Worm (Caenorhabditis elegans) whole organism, young adult: ENCODE measurements around the gene clc-19.
A peak's percentile ranks its signal among the peaks of the same experiment; 100 is the strongest.

Experiments used
- B0336.3 ChIP-seq: fragments of 200-800 bp; sonication (Bioruptor generic); IDR thresholded peaks from 2 replicates; pipeline ENCODE4 v1.3.6; 2022; ENCODE audit warnings: missing genetic modification characterization, missing compliant biosample characterization
- F23B12.7 ChIP-seq: sonication (generic microtip); optimal IDR thresholded peaks from 2 replicates; lab custom pipeline; 2017; ENCODE audit warnings: missing genetic modification characterization, mild to moderate bottlenecking, missing compliant biosample characterization, antibody characterized with exemption, moderate library complexity; ENCODE audit not compliant: insufficient read depth
- Y56A3A.18 ChIP-seq: fragments of 200-800 bp; sonication (Bioruptor generic); IDR thresholded peaks from 2 replicates; pipeline ENCODE4 v1.3.6; 2022; ENCODE audit warnings: missing genetic modification reagents, missing genetic modification characterization, missing compliant biosample characterization
- Y67H2A.10 ChIP-seq: fragments of 200-800 bp; sonication (Bioruptor generic); conservative IDR thresholded peaks from 2 replicates; pipeline ENCODE4 v1.3.6; 2022; ENCODE audit warnings: missing genetic modification reagents, missing genetic modification characterization, missing compliant biosample characterization
- aptf-2 ChIP-seq: fragments of 200-800 bp; sonication (Bioruptor generic); conservative IDR thresholded peaks from 2 replicates; pipeline ENCODE4 v1.3.6; 2022; ENCODE audit warnings: missing genetic modification reagents, missing genetic modification characterization, missing compliant biosample characterization
- attf-3 ChIP-seq: fragments of 200-800 bp; sonication (Bioruptor generic); conservative IDR thresholded peaks from 2 replicates; pipeline ENCODE4 v1.3.6; 2022; ENCODE audit warnings: missing genetic modification reagents, missing genetic modification characterization, missing compliant biosample characterization
- attf-6 ChIP-seq: fragments of 200-800 bp; sonication (Bioruptor generic); IDR thresholded peaks from 2 replicates; pipeline ENCODE4 v1.3.6; 2022; ENCODE audit warnings: missing genetic modification reagents, missing genetic modification characterization, missing compliant biosample characterization
- bed-1 ChIP-seq: fragments of 200-800 bp; sonication (Bioruptor generic); IDR thresholded peaks from 2 replicates; pipeline ENCODE4 v1.3.6; 2022; ENCODE audit warnings: missing genetic modification reagents, missing genetic modification characterization, missing compliant biosample characterization
- dpl-1 ChIP-seq: fragments of 150-350 bp; optimal IDR thresholded peaks from 2 replicates; lab custom pipeline; 2014; ENCODE audit warnings: missing biosample characterization, missing genetic modification reagents, missing genetic modification characterization
- ekl-4 ChIP-seq: fragments of 200-800 bp; sonication (Bioruptor generic); IDR thresholded peaks from 2 replicates; pipeline ENCODE4 v1.3.6; 2022; ENCODE audit warnings: missing genetic modification reagents, missing genetic modification characterization, missing compliant biosample characterization
- ets-4 ChIP-seq: fragments of 200-800 bp; sonication (Bioruptor generic); optimal IDR thresholded peaks from 2 replicates; lab custom pipeline; 2018; ENCODE audit warnings: mild to moderate bottlenecking, missing genetic modification characterization, missing compliant biosample characterization
- him-1 ChIP-seq: sonication (generic microtip); optimal IDR thresholded peaks from 2 replicates; lab custom pipeline; 2016; ENCODE audit warnings: missing genotype, missing genetic modification reagents, missing genetic modification characterization, missing compliant biosample characterization
- hmg-1.2 ChIP-seq: fragments of 200-800 bp; sonication (Bioruptor generic); IDR thresholded peaks from 2 replicates; pipeline ENCODE4 v1.3.6; 2022; ENCODE audit warnings: missing genetic modification reagents, missing genetic modification characterization, missing compliant biosample characterization
- lsy-27 ChIP-seq: sonication (generic microtip); optimal IDR thresholded peaks from 2 replicates; lab custom pipeline; 2017; ENCODE audit warnings: missing genetic modification characterization, mild to moderate bottlenecking, missing compliant biosample characterization, antibody characterized with exemption, missing genotype, borderline replicate concordance; ENCODE audit not compliant: insufficient read depth
- madf-3 ChIP-seq: fragments of 200-800 bp; sonication (Bioruptor generic); IDR thresholded peaks from 2 replicates; pipeline ENCODE4 v1.3.6; 2022; ENCODE audit warnings: missing genetic modification reagents, missing genetic modification characterization, missing compliant biosample characterization
- mel-28 ChIP-seq: sonication (generic microtip); optimal IDR thresholded peaks from 2 replicates; lab custom pipeline; 2016; ENCODE audit warnings: borderline replicate concordance, mild to moderate bottlenecking, missing genetic modification characterization, missing compliant biosample characterization
- mxl-1 ChIP-seq: sonication (generic microtip); optimal IDR thresholded peaks from 2 replicates; lab custom pipeline; 2016; ENCODE audit warnings: missing genetic modification characterization, missing compliant biosample characterization
- nhr-120 ChIP-seq: fragments of 200-800 bp; sonication (Bioruptor generic); IDR thresholded peaks from 2 replicates; pipeline ENCODE4 v1.3.6; 2022; ENCODE audit warnings: missing genetic modification characterization, missing compliant biosample characterization
- nhr-80 ChIP-seq: sonication (generic microtip); optimal IDR thresholded peaks from 2 replicates; lab custom pipeline; 2016; ENCODE audit warnings: missing genetic modification characterization, missing compliant biosample characterization
- pbrm-1 ChIP-seq: fragments of 200-800 bp; sonication (Bioruptor generic); IDR thresholded peaks from 2 replicates; pipeline ENCODE4 v1.3.6; 2022; ENCODE audit warnings: missing genetic modification reagents, missing genetic modification characterization, missing compliant biosample characterization
- rec-8 ChIP-seq, 2 experiments: sonication (generic microtip); optimal IDR thresholded peaks; 2 replicates each; lab custom pipeline; 2016; ENCODE audit warnings: mild to moderate bottlenecking in 2 of 2, missing genetic modification characterization in 2 of 2, missing genetic modification reagents in 2 of 2, missing genotype in 2 of 2, missing biosample characterization in 1 of 2, missing compliant biosample characterization in 1 of 2, moderate library complexity in 1 of 2
- repo-1 ChIP-seq: sonication (generic microtip); optimal IDR thresholded peaks from 2 replicates; lab custom pipeline; 2017; ENCODE audit warnings: mild to moderate bottlenecking, missing genetic modification characterization, missing compliant biosample characterization
- sea-2 ChIP-seq: fragments of 200-800 bp; sonication (Bioruptor generic); IDR thresholded peaks from 2 replicates; pipeline ENCODE4 v1.3.6; 2022; ENCODE audit warnings: missing genetic modification characterization, missing compliant biosample characterization
- snpc-1.1 ChIP-seq: sonication (generic microtip); optimal IDR thresholded peaks from 2 replicates; lab custom pipeline; 2017; ENCODE audit warnings: missing genetic modification characterization, mild to moderate bottlenecking, missing compliant biosample characterization, antibody characterized with exemption, moderate library complexity, missing genotype, missing genetic modification reagents; ENCODE audit not compliant: insufficient read depth
- snpc-4 ChIP-seq, 5 experiments: fragments of 150-350 bp in 1 of 5; sonication (generic microtip) in 4 of 5; optimal IDR thresholded peaks; 2 replicates each; lab custom pipeline; 2014 to 2018; ENCODE audit warnings: missing genetic modification characterization in 5 of 5, missing biosample characterization in 3 of 5, antibody characterized with exemption in 2 of 5, mild to moderate bottlenecking in 2 of 5, missing compliant biosample characterization in 2 of 5, missing genotype in 2 of 5, moderate library complexity in 2 of 5, missing genetic modification reagents in 1 of 5
- unc-62 ChIP-seq: fragments of 150-350 bp; optimal IDR thresholded peaks from 2 replicates; lab custom pipeline; 2014; ENCODE audit warnings: missing biosample characterization, missing genetic modification reagents, missing genetic modification characterization
- ztf-18 ChIP-seq: sonication (generic microtip); optimal IDR thresholded peaks from 2 replicates; lab custom pipeline; 2016; ENCODE audit warnings: missing genotype, mild to moderate bottlenecking, missing genetic modification characterization, missing compliant biosample characterization
- ztf-6 ChIP-seq: fragments of 200-800 bp; sonication (Bioruptor generic); IDR thresholded peaks from 2 replicates; pipeline ENCODE4 v1.3.6; 2022; ENCODE audit warnings: missing genetic modification reagents, missing genetic modification characterization, missing compliant biosample characterization

The clc-19 gene

DNA sequence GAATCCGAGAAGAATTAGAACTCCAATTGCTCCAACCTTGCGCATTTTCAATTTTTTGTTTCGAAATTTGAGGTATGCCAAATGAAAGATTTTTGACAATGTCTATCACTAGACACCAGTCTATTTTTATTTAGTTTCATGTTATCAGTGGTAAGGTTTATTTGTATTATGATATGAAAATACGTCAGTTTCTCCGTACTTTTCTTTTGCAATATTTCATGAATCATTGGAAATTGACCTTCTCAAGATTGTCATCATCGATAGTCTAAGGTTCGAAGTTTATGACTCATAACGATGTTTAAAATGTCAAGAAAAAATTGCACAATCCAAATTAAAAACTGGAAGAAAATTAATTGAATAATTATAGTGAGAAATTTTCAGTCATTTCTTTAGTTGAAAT is at the start of gene clc-19:
clc-19 (minus strand) TSS at position 135 of the 400 bp plus-strand sequence.
- TF ChIP-seq mel-28 (tag; lab: Kevin White, UChicago) (no peak), nhr-80 (tag; lab: Kevin White, UChicago) (peak; percentile 33), unc-62 (GFP tag; lab: Kevin White, UChicago) (peak; percentile 26)

DNA sequence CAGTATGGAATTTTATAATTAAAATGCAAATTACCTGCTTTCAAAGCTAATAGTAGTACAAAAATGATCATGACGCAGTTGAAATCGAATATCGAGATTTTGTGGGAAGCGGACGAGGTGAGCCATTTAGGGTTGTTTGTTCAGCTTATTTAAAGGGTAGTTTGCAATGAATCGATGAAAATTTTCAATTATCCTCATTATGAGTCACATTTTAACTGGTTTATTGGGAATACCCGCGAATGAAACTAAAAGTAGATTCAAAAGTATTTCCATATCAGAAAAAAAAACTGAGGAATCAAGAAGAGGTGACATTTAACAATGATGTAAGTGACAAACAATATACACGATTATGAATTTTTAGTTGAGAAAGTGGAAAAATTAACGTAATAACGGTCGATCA is 46.0 kb upstream of the clc-19 start, which contains the start of gene F23H11.7:
F23H11.7 (minus strand) TSS at position 101 of the 400 bp plus-strand sequence.
- TF ChIP-seq him-1 (no peak), ztf-18 (tag; lab: Kevin White, UChicago) (no peak), repo-1 (tag; lab: Kevin White, UChicago) (no peak), ets-4 (no peak), Y56A3A.18 (GFP tag; lab: Robert Waterston, UW) (no peak), Y67H2A.10 (no peak), bed-1 (GFP tag; lab: Robert Waterston, UW) (no peak), ztf-6 (no peak), madf-3 (GFP tag; lab: Robert Waterston, UW) (no peak), dpl-1 (GFP tag; lab: Kevin White, UChicago) (no peak), rec-8 (tag; optimal IDR thresholded peaks at IDR 0.05; lab: Kevin White, UChicago) (no peak)
- TF ChIP-seq, all 124 proteins: peak for 0

DNA sequence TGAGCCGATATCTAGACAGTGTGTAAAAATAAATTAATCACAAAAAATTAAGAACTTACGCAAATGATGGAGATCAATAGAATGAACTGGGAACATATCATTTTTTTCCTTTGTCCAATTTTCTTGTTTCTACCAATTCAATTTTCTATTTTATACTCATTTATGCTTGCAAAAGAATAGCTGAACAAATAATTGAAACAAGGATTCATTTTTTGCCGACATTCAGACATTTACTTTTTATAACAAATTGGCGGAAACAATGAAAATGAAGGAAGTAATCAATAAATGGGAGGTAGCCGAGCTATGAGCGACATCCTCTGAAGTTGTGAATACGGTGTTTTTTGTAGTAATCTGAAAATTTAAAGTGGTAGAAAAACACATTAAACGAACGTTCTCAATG is 43.5 kb upstream of the clc-19 start, which contains the start of gene idpp-13:
idpp-13 (minus strand) TSS at position 101 of the 400 bp plus-strand sequence.
- TF ChIP-seq lsy-27 (tag; lab: Kevin White, UChicago) (no peak), nhr-120 (no peak), B0336.3 (GFP tag; lab: Robert Waterston, UW) (no peak), sea-2 (GFP tag; lab: Robert Waterston, UW) (no peak), aptf-2 (no peak), mxl-1 (tag; lab: Kevin White, UChicago) (no peak)

DNA sequence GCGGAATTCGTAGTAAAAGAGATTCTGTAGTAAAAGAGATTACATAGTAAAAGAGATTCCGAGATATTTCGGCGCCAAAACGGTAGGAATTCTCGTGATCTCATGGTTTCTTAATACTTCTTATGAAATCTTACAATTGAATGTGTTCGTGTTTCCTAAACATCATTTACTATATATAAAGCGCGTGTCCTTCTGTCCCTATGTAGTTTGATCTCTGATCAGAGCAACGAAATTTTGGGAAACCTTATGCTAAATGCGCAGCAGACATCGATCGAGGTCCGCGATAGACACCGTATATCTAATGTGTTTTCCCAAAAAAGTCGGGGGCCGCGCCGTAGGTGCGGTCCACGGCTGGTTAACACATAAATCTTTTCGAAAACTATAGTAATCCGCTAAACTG is 39.4 kb upstream of the clc-19 start:
- TF ChIP-seq snpc-4 (GFP tag; optimal IDR thresholded peaks at IDR 0.05; lab: Kevin White, UChicago) (peak; percentile 30), snpc-4 (tag; optimal IDR thresholded peaks at IDR 0.05; lab: Kevin White, UChicago) (peak in 1 of 4 experiments; percentile 90), hmg-1.2 (GFP tag; lab: Robert Waterston, UW) (peak; percentile 31; the same call in 1 of the 2 replicates), snpc-1.1 (tag; lab: Kevin White, UChicago) (peak; percentile 64), pbrm-1 (GFP tag; lab: Robert Waterston, UW) (0 out of 2 replicates have a peak, but pooled peaks have one; percentile 19), attf-6 (GFP tag; lab: Robert Waterston, UW) (peak; percentile 65; the same call in 1 of the 2 replicates)

DNA sequence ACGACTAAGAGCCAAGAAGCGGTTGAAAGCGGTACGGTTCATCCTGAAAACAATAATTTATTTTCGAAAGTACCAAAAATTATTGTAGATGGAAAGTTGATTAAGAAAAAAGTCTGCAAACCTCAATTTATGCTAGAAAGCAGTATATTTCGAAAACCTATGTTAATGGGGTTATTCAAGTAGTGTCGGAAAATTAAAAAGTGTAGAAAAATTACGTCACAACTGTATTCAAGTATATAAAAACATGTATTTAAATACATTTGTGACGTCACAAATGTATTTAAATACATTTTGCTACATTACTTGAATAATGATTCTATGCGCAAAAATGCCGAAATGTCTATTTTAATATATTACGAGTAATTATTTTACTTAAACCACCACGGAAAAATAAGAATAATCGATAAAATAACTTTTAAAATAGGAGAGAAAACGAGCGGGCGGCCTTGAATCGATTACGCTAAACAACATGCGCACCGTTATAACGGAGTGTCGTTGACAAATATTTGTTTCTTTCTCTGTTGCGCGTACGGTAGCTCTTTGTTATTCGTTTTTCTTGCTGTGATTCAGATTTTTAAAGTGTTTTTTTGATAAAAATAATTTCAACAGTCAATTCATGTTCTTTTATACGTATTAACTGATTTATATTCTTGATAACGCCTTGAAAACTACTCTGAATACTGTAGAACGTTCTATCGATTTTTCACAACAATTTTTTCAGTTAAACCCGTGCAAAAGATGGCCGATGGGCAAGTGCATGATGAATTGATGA is 37.4 kb upstream of the clc-19 start, which contains the start of the genes F23H11.5 and bra-2:
F23H11.5 (minus strand) TSS at position 51 of the 772 bp plus-strand sequence.
bra-2 (plus strand) TSS at position 722 of the 772 bp plus-strand sequence.
- TF ChIP-seq attf-3 (GFP tag; lab: Robert Waterston, UW) (peak; percentile 92), ekl-4 (GFP tag; lab: Robert Waterston, UW) (no peak), F23B12.7 (tag; lab: Kevin White, UChicago) (peak; percentile 4)
- TF ChIP-seq, all 124 proteins: peak for 2
